Worm (Caenorhabditis elegans): Measurements from ENCODE around the gene C06A8.6.

DNA sequence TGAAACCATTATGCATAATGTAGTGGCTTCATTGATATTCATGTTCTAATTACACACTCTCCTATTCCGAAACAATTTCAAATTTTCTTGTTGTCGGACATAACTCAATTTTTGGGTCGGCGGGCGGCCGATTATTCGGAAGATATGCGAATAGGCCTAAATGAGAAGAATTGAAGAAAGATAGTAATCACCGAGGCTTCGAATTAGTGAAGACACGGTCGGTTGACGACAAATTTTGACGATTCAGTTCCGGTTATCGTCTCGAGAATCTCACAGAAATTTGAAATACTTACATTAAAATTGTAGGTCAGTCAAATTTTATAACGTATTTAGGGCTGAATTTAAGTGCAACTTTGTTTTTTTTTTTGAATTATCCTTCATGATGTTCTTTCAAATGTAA, 30.9 kb downstream of the C06A8.6 start:
- no peak for TF ChIP-seq pha-4 (tag; optimal IDR thresholded peaks at IDR 0.05)
- no peak for TF ChIP-seq nhr-12 (tag; optimal IDR thresholded peaks at IDR 0.05)
- no peak for TF ChIP-seq zag-1 (tag; optimal IDR thresholded peaks at IDR 0.05)
- no peak for TF ChIP-seq hmg-11 (tag; optimal IDR thresholded peaks at IDR 0.05)
- peak; percentile 59 for TF ChIP-seq elt-1 (tag; optimal IDR thresholded peaks at IDR 0.05)
- no peak for TF ChIP-seq fkh-10 (GFP tag; optimal IDR thresholded peaks at IDR 0.05)
- TF ChIP-seq unc-62 (GFP tag; optimal IDR thresholded peaks at IDR 0.05): no peak
- no peak for TF ChIP-seq nhr-77 (tag; optimal IDR thresholded peaks at IDR 0.05)
- TF ChIP-seq fos-1 (tag; optimal IDR thresholded peaks at IDR 0.05): no peak
- TF ChIP-seq ztf-11 (tag; optimal IDR thresholded peaks at IDR 0.05): no peak
- TF ChIP-seq ceh-16 (tag; optimal IDR thresholded peaks at IDR 0.05): no peak

All from whole organism, L3 larva.